Worm (Caenorhabditis elegans) whole organism, young adult: ENCODE measurements around the gene irld-11.

Experiments used
- lag-1 ChIP-seq: fragments of 200-800 bp; sonication (Bioruptor generic); IDR thresholded peaks from 2 replicates; pipeline ENCODE4 v1.3.6; 2022; ENCODE audit warnings: missing genetic modification reagents, missing genetic modification characterization, missing compliant biosample characterization
- nhr-179 ChIP-seq: sonication (generic microtip); optimal IDR thresholded peaks from 2 replicates; lab custom pipeline; 2016; ENCODE audit warnings: mild to moderate bottlenecking, missing genetic modification characterization, missing compliant biosample characterization
- ztf-3 ChIP-seq: fragments of 200-800 bp; sonication (Bioruptor generic); optimal IDR thresholded peaks from 2 replicates; lab custom pipeline; 2018; ENCODE audit warnings: mild to moderate bottlenecking, missing genetic modification characterization, missing compliant biosample characterization

DNA sequence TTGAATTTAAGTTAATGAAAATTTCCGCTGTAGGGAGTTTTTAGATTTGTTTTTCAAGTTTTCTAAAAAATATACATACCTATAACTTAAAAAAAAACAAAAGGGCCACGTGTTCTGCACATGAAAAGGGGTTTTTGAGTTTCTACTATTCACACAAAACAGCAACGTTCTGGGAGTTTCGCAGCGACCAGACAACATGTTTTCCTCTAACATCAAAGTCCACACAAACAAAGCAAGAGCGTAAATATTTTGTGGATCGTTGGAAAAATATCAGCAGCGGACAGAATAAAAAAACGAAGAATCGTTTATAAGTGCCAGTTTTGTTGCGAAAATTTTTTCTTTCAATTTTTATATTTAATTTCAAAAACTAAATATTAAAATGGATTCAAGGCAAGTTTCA is 11.1 kb upstream of the irld-11 start, which contains the start of gene alh-2:
- TF ChIP-seq lag-1 (GFP tag; lab: Robert Waterston, UW) (no peak), nhr-179 (tag; lab: Kevin White, UChicago) (no peak), ztf-3 (GFP tag; lab: Kevin White, UChicago) (no peak)
